Worm (Caenorhabditis elegans): ENCODE measurements around the gene dpy-21.
"Not testable (repeated sequence)": the region's sequence is repeated elsewhere in the genome, so short reads cannot be mapped to it uniquely, and the experiment has no call there.

dpy-21 gene

ce11 chrV:17921423-17921822 is 27.6 kb downstream of the dpy-21 start, which contains the start of gene E01B7.2 (continued):
- TF ChIP-seq eor-1 (tag; optimal IDR thresholded peaks at IDR 0.05) (peak in 1 of 2 experiments; percentile 56), elt-2 (tag; optimal IDR thresholded peaks at IDR 0.05) (peak; percentile 21), aly-2 (tag; optimal IDR thresholded peaks at IDR 0.05) (no peak), nhr-77 (tag; optimal IDR thresholded peaks at IDR 0.05) (no peak), nhr-67 (tag; optimal IDR thresholded peaks at IDR 0.05) (no peak), nhr-12 (tag; optimal IDR thresholded peaks at IDR 0.05) (no peak), ztf-11 (tag; optimal IDR thresholded peaks at IDR 0.05) (no peak), unc-62 (GFP tag; optimal IDR thresholded peaks at IDR 0.05) (no peak), lin-15B (tag; optimal IDR thresholded peaks at IDR 0.05) (peak; percentile 82), nhr-23 (tag; optimal IDR thresholded peaks at IDR 0.05) (peak; percentile 89), sea-2 (GFP tag; optimal IDR thresholded peaks at IDR 0.05) (no peak), unc-39 (tag; optimal IDR thresholded peaks at IDR 0.05) (no peak)

- TF ChIP-seq unc-62 (GFP tag; optimal IDR thresholded peaks at IDR 0.05) (no peak), ama-1 (optimal IDR thresholded peaks at IDR 0.05) (no peak), nfya-1 (tag; optimal IDR thresholded peaks at IDR 0.05; ENCODE audit: insufficient read depth) (no peak), ztf-11 (tag; optimal IDR thresholded peaks at IDR 0.05) (no peak), hmg-11 (tag; optimal IDR thresholded peaks at IDR 0.05) (no peak), jun-1 (tag; optimal IDR thresholded peaks at IDR 0.05) (no peak), nhr-43 (tag; optimal IDR thresholded peaks at IDR 0.05; ENCODE audit: poor library complexity, severe bottlenecking) (no peak), lin-15B (tag; optimal IDR thresholded peaks at IDR 0.05) (no peak), aly-2 (tag; optimal IDR thresholded peaks at IDR 0.05) (no peak), zag-1 (tag; optimal IDR thresholded peaks at IDR 0.05) (no peak), nhr-76 (tag; optimal IDR thresholded peaks at IDR 0.05) (no peak), unc-39 (tag; optimal IDR thresholded peaks at IDR 0.05) (no peak), eor-1 (tag; optimal IDR thresholded peaks at IDR 0.05) (no peak), lin-39 (tag; optimal IDR thresholded peaks at IDR 0.05) (no peak), R02D3.7 (tag; optimal IDR thresholded peaks at IDR 0.05) (no peak), nhr-11 (tag; optimal IDR thresholded peaks at IDR 0.05) (no peak), ceh-16 (tag; optimal IDR thresholded peaks at IDR 0.05) (no peak)
Measured at ce11 chrV:17918726-17919125, 30.3 kb downstream of the dpy-21 start, which contains the start of gene C06H5.8. Gene C06H5.8, plus strand, starts transcription at chrV:17919026.

ce11 chrV:17910019-17910418 is 39.0 kb downstream of the dpy-21 start, which contains the start of gene dcar-1:
Gene dcar-1, plus strand, starts transcription at chrV:17910319.
- no peak for TF ChIP-seq snpc-4 (tag; optimal IDR thresholded peaks at IDR 0.05)
- no peak for TF ChIP-seq nfya-1 (tag; optimal IDR thresholded peaks at IDR 0.05; ENCODE audit: insufficient read depth)

- TF ChIP-seq ceh-28 (tag; optimal IDR thresholded peaks at IDR 0.05) (peak; percentile 66), snpc-4 (tag; optimal IDR thresholded peaks at IDR 0.05) (no peak), nhr-25 (tag; optimal IDR thresholded peaks at IDR 0.05) (peak; percentile 56), nhr-23 (tag; optimal IDR thresholded peaks at IDR 0.05) (peak; percentile 50)
Measured at ce11 chrV:17905765-17906164, 43.2 kb downstream of the dpy-21 start.

- not testable (repeated sequence) for TF ChIP-seq nhr-43 (tag; optimal IDR thresholded peaks at IDR 0.05; ENCODE audit: poor library complexity, severe bottlenecking); elt-2 (tag; optimal IDR thresholded peaks at IDR 0.05); nhr-23 (tag; optimal IDR thresholded peaks at IDR 0.05)
Measured at ce11 chrV:17903829-17904228, 45.2 kb downstream of the dpy-21 start, which contains the start of gene C06H5.14. Gene C06H5.14, plus strand, starts transcription at chrV:17904129.

- no peak for TF ChIP-seq nhr-77 (tag; optimal IDR thresholded peaks at IDR 0.05)
- TF ChIP-seq aly-2 (tag; optimal IDR thresholded peaks at IDR 0.05), result no peak
- TF ChIP-seq fkh-2 (tag; optimal IDR thresholded peaks at IDR 0.05), result no peak
- no peak for TF ChIP-seq egl-5 (tag; optimal IDR thresholded peaks at IDR 0.05)
- TF ChIP-seq nhr-76 (tag; optimal IDR thresholded peaks at IDR 0.05), result no peak
- TF ChIP-seq fkh-10 (GFP tag; optimal IDR thresholded peaks at IDR 0.05), result no peak
- TF ChIP-seq elt-3 (tag; optimal IDR thresholded peaks at IDR 0.05), result no peak
Measured at ce11 chrV:17899503-17899902, 49.5 kb downstream of the dpy-21 start, which contains the start of gene fbxa-157. Gene fbxa-157, plus strand, starts transcription at chrV:17899803.

All from whole organism, L3 larva.